Worm (Caenorhabditis elegans) whole organism, L4 larva: ENCODE measurements around the gene dhs-30.

Experiments
- F10B5.3 ChIP-seq: sonication (generic microtip); optimal IDR thresholded peaks from 2 replicates; lab custom pipeline; 2016; ENCODE audit warnings: mild to moderate bottlenecking, missing genetic modification characterization, missing compliant biosample characterization
- F37D6.2 ChIP-seq: sonication (generic microtip); optimal IDR thresholded peaks from 2 replicates; lab custom pipeline; 2016; ENCODE audit warnings: mild to moderate bottlenecking, missing genetic modification characterization, missing compliant biosample characterization
- F44E2.7 ChIP-seq: fragments of 200-800 bp; sonication (Bioruptor generic); IDR thresholded peaks from 2 replicates; pipeline ENCODE4 v2.1.2; 2022; ENCODE audit warnings: missing genetic modification characterization, missing compliant biosample characterization
- R02D3.7 ChIP-seq: fragments of 150-350 bp; sonication (generic microtip); optimal IDR thresholded peaks from 3 replicates; lab custom pipeline; 2014; ENCODE audit warnings: missing biosample characterization, missing genetic modification characterization
- T20F7.1 ChIP-seq: fragments of 200-800 bp; sonication (Bioruptor generic); optimal IDR thresholded peaks from 2 replicates; lab custom pipeline; 2018; ENCODE audit warnings: mild to moderate bottlenecking, missing genetic modification characterization, missing compliant biosample characterization
- T26A8.4 ChIP-seq: fragments of 200-800 bp; sonication (Bioruptor generic); IDR thresholded peaks from 2 replicates; pipeline ENCODE4 v1.3.6; 2022; ENCODE audit warnings: missing genetic modification characterization, missing compliant biosample characterization
- Y105C5A.15 ChIP-seq: fragments of 200-800 bp; sonication (Bioruptor generic); IDR thresholded peaks from 2 replicates; pipeline ENCODE4 v1.3.6; 2022; ENCODE audit warnings: missing genetic modification characterization, missing compliant biosample characterization
- Y48G9A.11 ChIP-seq: fragments of 200-800 bp; sonication (Bioruptor generic); IDR thresholded peaks from 2 replicates; pipeline ENCODE4 v1.3.6; 2022; ENCODE audit warnings: missing genetic modification reagents, missing genetic modification characterization, missing compliant biosample characterization
- Y5F2A.4 ChIP-seq: fragments of 200-800 bp; sonication (Bioruptor generic); optimal IDR thresholded peaks from 2 replicates; lab custom pipeline; 2018; ENCODE audit warnings: mild to moderate bottlenecking, missing genetic modification characterization, missing compliant biosample characterization
- ZK337.2 ChIP-seq: fragments of 200-800 bp; sonication (Bioruptor generic); IDR thresholded peaks from 2 replicates; pipeline ENCODE4 v1.3.6; 2022; ENCODE audit warnings: missing genetic modification reagents, missing genetic modification characterization, missing compliant biosample characterization
- aha-1 ChIP-seq: fragments of 150-350 bp; peaks from one replicate; lab custom pipeline; 2014; ENCODE audit warnings: missing biosample characterization, missing genetic modification characterization
- ama-1 ChIP-seq: fragments of 150-350 bp; optimal IDR thresholded peaks from 2 replicates; lab custom pipeline; 2014; ENCODE audit warnings: inconsistent platforms, mixed read lengths
- ceh-82 ChIP-seq: sonication (generic microtip); optimal IDR thresholded peaks from 2 replicates; lab custom pipeline; 2017; ENCODE audit warnings: missing biosample characterization, missing genetic modification characterization
- daf-8 ChIP-seq: fragments of 200-800 bp; sonication (Bioruptor generic); IDR thresholded peaks from 2 replicates; pipeline ENCODE4 v1.3.6; 2022; ENCODE audit warnings: missing genetic modification characterization, missing compliant biosample characterization
- dmd-6 ChIP-seq: fragments of 200-800 bp; sonication (Bioruptor generic); IDR thresholded peaks from 2 replicates; pipeline ENCODE4 v1.3.6; 2022; ENCODE audit warnings: missing genetic modification reagents, missing genetic modification characterization, missing compliant biosample characterization
- dmd-8 ChIP-seq: fragments of 200-800 bp; sonication (Bioruptor generic); IDR thresholded peaks from 2 replicates; pipeline ENCODE4 v1.3.6; 2022; ENCODE audit warnings: missing genetic modification characterization, missing compliant biosample characterization
- duxl-1 ChIP-seq: sonication (generic microtip); optimal IDR thresholded peaks from 2 replicates; lab custom pipeline; 2016; ENCODE audit warnings: mild to moderate bottlenecking, missing genetic modification characterization, moderate library complexity, missing compliant biosample characterization; ENCODE audit not compliant: poor library complexity
- gei-8 ChIP-seq: fragments of 200-800 bp; sonication (Bioruptor generic); optimal IDR thresholded peaks from 2 replicates; lab custom pipeline; 2018; ENCODE audit warnings: mild to moderate bottlenecking, missing genetic modification characterization, missing compliant biosample characterization
- hlh-11 ChIP-seq: fragments of 200-800 bp; sonication (Bioruptor generic); optimal IDR thresholded peaks from 2 replicates; lab custom pipeline; 2018; ENCODE audit warnings: mild to moderate bottlenecking, missing genetic modification characterization, missing compliant biosample characterization
- hlh-30 ChIP-seq: sonication (generic microtip); optimal IDR thresholded peaks from 2 replicates; lab custom pipeline; 2017; ENCODE audit warnings: antibody characterized with exemption, mild to moderate bottlenecking, missing genetic modification characterization, missing compliant biosample characterization; ENCODE audit not compliant: insufficient read depth
- hmg-1.1 ChIP-seq: fragments of 200-800 bp; sonication (Bioruptor generic); IDR thresholded peaks from 2 replicates; pipeline ENCODE4 v1.3.6; 2022; ENCODE audit warnings: missing genetic modification reagents, missing genetic modification characterization, missing compliant biosample characterization
- jun-1 ChIP-seq: fragments of 150-350 bp; optimal IDR thresholded peaks from 2 replicates; lab custom pipeline; 2014; ENCODE audit warnings: missing biosample characterization, missing genetic modification reagents, missing genetic modification characterization
- lim-7 ChIP-seq: fragments of 200-800 bp; sonication (Bioruptor generic); IDR thresholded peaks from 2 replicates; pipeline ENCODE4 v1.3.6; 2022; ENCODE audit warnings: missing genetic modification characterization, missing compliant biosample characterization
- lin-1 ChIP-seq: fragments of 200-800 bp; sonication (Bioruptor generic); IDR thresholded peaks from 2 replicates; pipeline ENCODE4 v1.3.6; 2022; ENCODE audit warnings: missing genetic modification reagents, missing genetic modification characterization, missing compliant biosample characterization
- lin-29 ChIP-seq: fragments of 200-800 bp; sonication (Bioruptor generic); IDR thresholded peaks from 2 replicates; pipeline ENCODE4 v1.3.6; 2022; ENCODE audit warnings: missing genetic modification reagents, missing genetic modification characterization, missing compliant biosample characterization
- lsy-2 ChIP-seq, 2 experiments: fragments of 150-350 bp in 1 of 2; sonication (generic microtip) in 1 of 2; optimal IDR thresholded peaks; 2 replicates each; lab custom pipeline; 2014 to 2017; ENCODE audit warnings: missing biosample characterization in 2 of 2, missing genetic modification characterization in 2 of 2
- madf-9 ChIP-seq: fragments of 200-800 bp; sonication (Bioruptor generic); conservative IDR thresholded peaks from 2 replicates; pipeline ENCODE4 v1.3.6; 2022; ENCODE audit warnings: missing genetic modification reagents, missing genetic modification characterization, missing compliant biosample characterization
- mdl-1 ChIP-seq, 2 experiments: fragments of 150-350 bp in 1 of 2; sonication (generic microtip) in 1 of 2; optimal IDR thresholded peaks; 2 replicates each; lab custom pipeline; 2014 to 2017; ENCODE audit warnings: missing biosample characterization in 2 of 2, missing genetic modification characterization in 2 of 2
- mep-1 ChIP-seq: fragments of 150-350 bp; sonication (generic microtip); optimal IDR thresholded peaks from 3 replicates; lab custom pipeline; 2014; ENCODE audit warnings: missing biosample characterization, missing genetic modification characterization
- mxl-2 ChIP-seq: fragments of 200-800 bp; sonication (Bioruptor generic); conservative IDR thresholded peaks from 2 replicates; pipeline ENCODE4 v1.3.6; 2022; ENCODE audit warnings: missing genetic modification reagents, missing genetic modification characterization, missing compliant biosample characterization
- mxl-3 ChIP-seq: fragments of 200-800 bp; sonication (Bioruptor generic); optimal IDR thresholded peaks from 2 replicates; lab custom pipeline; 2018; ENCODE audit warnings: mild to moderate bottlenecking, missing genetic modification characterization, missing compliant biosample characterization
- nhr-111 ChIP-seq: fragments of 200-800 bp; sonication (Bioruptor generic); optimal IDR thresholded peaks from 2 replicates; lab custom pipeline; 2018; ENCODE audit warnings: mild to moderate bottlenecking, missing genetic modification characterization, missing compliant biosample characterization
- nhr-25 ChIP-seq: sonication (generic microtip); optimal IDR thresholded peaks from 2 replicates; lab custom pipeline; 2017; ENCODE audit warnings: missing genetic modification characterization, mild to moderate bottlenecking, missing compliant biosample characterization, antibody characterized with exemption, moderate library complexity, borderline replicate concordance; ENCODE audit not compliant: insufficient read depth
- nhr-28 ChIP-seq: fragments of 150-350 bp; optimal IDR thresholded peaks from 2 replicates; lab custom pipeline; 2014; ENCODE audit warnings: missing biosample characterization, missing genetic modification characterization
- nhr-41 ChIP-seq: fragments of 200-800 bp; sonication (Bioruptor generic); IDR thresholded peaks from 2 replicates; pipeline ENCODE4 v1.3.6; 2022; ENCODE audit warnings: missing genetic modification reagents, missing genetic modification characterization, missing compliant biosample characterization
- nhr-48 ChIP-seq: sonication (generic microtip); optimal IDR thresholded peaks from 2 replicates; lab custom pipeline; 2016; ENCODE audit warnings: mild to moderate bottlenecking, missing genetic modification characterization, missing compliant biosample characterization
- nhr-6 ChIP-seq: fragments of 150-350 bp; optimal IDR thresholded peaks from 2 replicates; lab custom pipeline; 2014; ENCODE audit warnings: missing biosample characterization, missing genetic modification characterization
- nhr-77 ChIP-seq: fragments of 150-350 bp; optimal IDR thresholded peaks from 2 replicates; lab custom pipeline; 2014; ENCODE audit warnings: missing biosample characterization, missing genetic modification characterization
- pqm-1 ChIP-seq: sonication (generic microtip); optimal IDR thresholded peaks from 2 replicates; lab custom pipeline; 2017; ENCODE audit warnings: missing biosample characterization, missing genetic modification characterization
- skn-1 ChIP-seq: fragments of 150-350 bp; optimal IDR thresholded peaks from 2 replicates; lab custom pipeline; 2014; ENCODE audit warnings: missing biosample characterization, missing genetic modification characterization
- spr-1 ChIP-seq: sonication (generic microtip); optimal IDR thresholded peaks from 2 replicates; lab custom pipeline; 2016; ENCODE audit warnings: mild to moderate bottlenecking, missing genetic modification characterization, missing compliant biosample characterization
- spr-3 ChIP-seq: fragments of 200-800 bp; sonication (Bioruptor generic); optimal IDR thresholded peaks from 2 replicates; lab custom pipeline; 2018; ENCODE audit warnings: mild to moderate bottlenecking, missing genetic modification characterization, missing compliant biosample characterization
- unc-130 ChIP-seq: sonication (generic microtip); optimal IDR thresholded peaks from 2 replicates; lab custom pipeline; 2016; ENCODE audit warnings: missing genetic modification reagents, missing genetic modification characterization, missing compliant biosample characterization
- unc-62 ChIP-seq, 3 experiments: fragments of 150-350 bp in 1 of 3; sonication (generic microtip); optimal IDR thresholded peaks in 2 of 3; peaks in 1 of 3; 1 replicate in 1 of 3; 2 replicates in 2 of 3; lab custom pipeline; 2014 to 2017; ENCODE audit warnings: missing biosample characterization in 3 of 3, missing genetic modification characterization in 3 of 3, missing genetic modification reagents in 3 of 3, missing genotype in 1 of 3
- vab-7 ChIP-seq: fragments of 200-800 bp; sonication (Bioruptor generic); IDR thresholded peaks from 2 replicates; pipeline ENCODE4 v1.3.6; 2022; ENCODE audit warnings: missing genetic modification reagents, missing genetic modification characterization, missing compliant biosample characterization
- zag-1 ChIP-seq: fragments of 150-350 bp; optimal IDR thresholded peaks from 2 replicates; lab custom pipeline; 2014; ENCODE audit warnings: missing biosample characterization, missing genetic modification characterization
- zfp-3 ChIP-seq: fragments of 200-800 bp; sonication (Bioruptor generic); conservative IDR thresholded peaks from 2 replicates; pipeline ENCODE4 v1.3.6; 2022; ENCODE audit warnings: missing genetic modification reagents, missing genetic modification characterization, missing compliant biosample characterization
- zip-11 ChIP-seq: fragments of 200-800 bp; sonication (Bioruptor generic); IDR thresholded peaks from 2 replicates; pipeline ENCODE4 v1.3.6; 2022; ENCODE audit warnings: missing genetic modification characterization, missing compliant biosample characterization
- zip-2 ChIP-seq: fragments of 150-350 bp; optimal IDR thresholded peaks from 2 replicates; lab custom pipeline; 2014; ENCODE audit warnings: missing biosample characterization, missing genetic modification characterization

The dhs-30 gene

DNA sequence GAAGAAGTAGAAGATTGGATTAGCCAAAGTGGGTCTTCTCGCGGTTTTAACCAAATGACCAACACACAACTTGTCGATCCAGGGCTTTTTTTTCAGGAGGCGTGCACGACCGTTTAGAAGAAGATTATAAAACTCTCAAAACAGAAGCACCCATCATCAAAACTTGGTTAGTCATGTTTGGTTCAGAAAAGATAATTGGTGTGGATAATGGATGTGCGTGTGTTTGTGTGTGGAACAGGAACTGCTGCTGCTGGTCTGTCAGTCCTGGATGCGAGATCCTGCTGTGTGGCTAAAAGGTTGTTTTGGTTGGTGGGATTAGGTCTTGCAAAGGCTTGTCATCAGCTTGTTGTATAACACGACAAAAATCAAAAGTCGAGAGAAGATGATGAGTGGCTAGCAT, 32.2 kb downstream of the dhs-30 start:
- TF ChIP-seq unc-62 (GFP tag; optimal IDR thresholded peaks at IDR 0.05 in 1 of 2; lab: Kevin White, UChicago) (peak in 1 of 2 experiments; percentile 94), unc-62 (tag; optimal IDR thresholded peaks at IDR 0.05; lab: Kevin White, UChicago) (no peak), pqm-1 (tag; lab: Kevin White, UChicago) (no peak)

DNA sequence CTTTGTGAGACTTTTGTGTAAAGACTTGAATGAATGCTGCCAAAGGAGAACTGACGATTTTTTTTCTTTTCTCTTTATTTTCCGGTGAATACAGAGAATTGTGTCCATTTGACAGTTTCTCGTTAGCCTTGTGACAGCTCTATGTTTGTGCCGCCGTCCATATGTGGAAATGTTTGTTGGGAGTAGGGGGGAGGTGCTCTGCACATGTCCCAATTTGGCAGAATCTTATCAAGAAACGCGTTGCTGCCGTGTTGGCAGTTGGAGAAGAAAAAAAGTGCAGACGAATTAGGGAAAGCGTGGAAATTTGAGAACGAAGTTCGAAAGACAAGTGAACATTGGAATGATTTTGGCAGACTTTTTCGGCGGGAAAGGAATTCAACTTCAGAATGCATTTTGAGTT, 37.8 kb downstream of the dhs-30 start:
- TF ChIP-seq vab-7 (GFP tag; lab: Robert Waterston, UW) (no peak), skn-1 (tag; lab: Kevin White, UChicago) (no peak), hlh-30 (tag; lab: Kevin White, UChicago) (peak; percentile 34), madf-9 (GFP tag; lab: Robert Waterston, UW) (no peak), duxl-1 (tag; lab: Kevin White, UChicago) (no peak), T20F7.1 (GFP tag; lab: Kevin White, UChicago) (no peak), ama-1 (lab: Kevin White, UChicago) (no peak), zag-1 (tag; lab: Kevin White, UChicago) (no peak), daf-8 (GFP tag; lab: Robert Waterston, UW) (no peak), lsy-2 (tag; optimal IDR thresholded peaks at IDR 0.05; lab: Kevin White, UChicago) (no peak), jun-1 (tag; lab: Kevin White, UChicago) (no peak), lin-29 (GFP tag; lab: Robert Waterston, UW) (no peak), F10B5.3 (tag; lab: Kevin White, UChicago) (no peak), nhr-28 (tag; lab: Kevin White, UChicago) (peak; percentile 68), nhr-48 (no peak), mxl-2 (no peak), spr-1 (no peak), T26A8.4 (GFP tag; lab: Robert Waterston, UW) (0 out of 2 replicates have a peak, but pooled peaks have one; percentile 11), hmg-1.1 (GFP tag; lab: Robert Waterston, UW) (no peak), spr-3 (GFP tag; lab: Kevin White, UChicago) (no peak), zfp-3 (GFP tag; lab: Robert Waterston, UW) (no peak), F37D6.2 (tag; lab: Kevin White, UChicago) (no peak), nhr-41 (GFP tag; lab: Robert Waterston, UW) (no peak), lim-7 (GFP tag; lab: Robert Waterston, UW) (no peak), pqm-1 (tag; lab: Kevin White, UChicago) (peak; percentile 21), R02D3.7 (no peak), Y105C5A.15 (GFP tag; lab: Robert Waterston, UW) (no peak), nhr-77 (tag; lab: Kevin White, UChicago) (peak; percentile 0), F44E2.7 (GFP tag; lab: Robert Waterston, UW) (no peak), Y5F2A.4 (no peak), zip-11 (GFP tag; lab: Robert Waterston, UW) (no peak), dmd-6 (GFP tag; lab: Robert Waterston, UW) (peak; percentile 88), Y48G9A.11 (no peak), nhr-111 (GFP tag; lab: Kevin White, UChicago) (no peak), mdl-1 (tag; optimal IDR thresholded peaks at IDR 0.05; lab: Kevin White, UChicago) (peak in 1 of 2 experiments; percentile 37), hlh-11 (peak; percentile 89), dmd-8 (GFP tag; lab: Robert Waterston, UW) (no peak), aha-1 (peak; percentile 56), lin-1 (GFP tag; lab: Robert Waterston, UW) (no peak), mxl-3 (GFP tag; lab: Kevin White, UChicago) (peak; percentile 73), nhr-6 (no peak), ZK337.2 (no peak), ceh-82 (no peak), gei-8 (GFP tag; lab: Kevin White, UChicago) (no peak), unc-130 (GFP tag; lab: Kevin White, UChicago) (no peak), mep-1 (tag; lab: Kevin White, UChicago) (peak; percentile 18), unc-62 (GFP tag; optimal IDR thresholded peaks at IDR 0.05 in 1 of 2; lab: Kevin White, UChicago) (no peak), unc-62 (tag; optimal IDR thresholded peaks at IDR 0.05; lab: Kevin White, UChicago) (no peak), nhr-25 (no peak), zip-2 (tag; lab: Kevin White, UChicago) (no peak)
